Fruit fly (Drosophila melanogaster) whole organism, prepupa: ENCODE data around the gene CG5968.
A peak's percentile ranks its signal among the peaks of the same experiment; 100 is the strongest.

Source experiments
- CG11294 ChIP-seq: fragments of 200-800 bp; sonication (Bioruptor generic); IDR thresholded peaks from 2 replicates; pipeline ENCODE4 v1.3.6; 2022; ENCODE audit warnings: missing biosample characterization, missing genetic modification characterization
- CG16779 ChIP-seq: fragments of 200-800 bp; sonication (Bioruptor generic); optimal IDR thresholded peaks from 3 replicates; lab custom pipeline; 2017; ENCODE audit warnings: missing biosample characterization, mild to moderate bottlenecking, missing genetic modification characterization
- CG31627 ChIP-seq: fragments of 200-800 bp; sonication (Bioruptor generic); optimal IDR thresholded peaks from 3 replicates; lab custom pipeline; 2016; ENCODE audit warnings: missing biosample characterization, missing genetic modification characterization
- CG6808 ChIP-seq: fragments of 200-800 bp; sonication (Bioruptor generic); optimal IDR thresholded peaks from 3 replicates; lab custom pipeline; 2017; ENCODE audit warnings: missing biosample characterization, missing genetic modification characterization, mild to moderate bottlenecking, moderate library complexity, missing genetic modification reagents
- CG7368 ChIP-seq: fragments of 200-800 bp; sonication (Bioruptor generic); optimal IDR thresholded peaks from 3 replicates; lab custom pipeline; 2016; ENCODE audit warnings: missing biosample characterization, missing genetic modification characterization
- Eip78C ChIP-seq: fragments of 200-800 bp; sonication (Bioruptor generic); peaks from one replicate; lab custom pipeline; 2016; ENCODE audit warnings: missing biosample characterization, missing genetic modification characterization
- Eip93F ChIP-seq: fragments of 200-800 bp; sonication (Bioruptor generic); optimal IDR thresholded peaks from 2 replicates; lab custom pipeline; 2016; ENCODE audit warnings: missing biosample characterization, mild to moderate bottlenecking, missing genetic modification characterization
- Hr38 ChIP-seq: sonication (Bioruptor generic); optimal IDR thresholded peaks from 2 replicates; lab custom pipeline; 2016; ENCODE audit warnings: missing biosample characterization, missing genetic modification characterization
- Hr39 ChIP-seq: fragments of 200-800 bp; sonication (Bioruptor generic); optimal IDR thresholded peaks from 2 replicates; lab custom pipeline; 2016; ENCODE audit warnings: missing biosample characterization, missing genetic modification characterization
- OdsH ChIP-seq: fragments of 200-800 bp; sonication (Bioruptor generic); optimal IDR thresholded peaks from 3 replicates; lab custom pipeline; 2016; ENCODE audit warnings: missing biosample characterization, missing genetic modification characterization
- esn ChIP-seq: fragments of 200-800 bp; sonication (Bioruptor generic); optimal IDR thresholded peaks from 2 replicates; lab custom pipeline; 2016; ENCODE audit warnings: missing biosample characterization, mild to moderate bottlenecking, missing genetic modification characterization, moderate library complexity
- fkh ChIP-seq: fragments of 200-800 bp; sonication (Bioruptor generic); optimal IDR thresholded peaks from 3 replicates; lab custom pipeline; 2017; ENCODE audit warnings: missing biosample characterization, mild to moderate bottlenecking, missing genetic modification characterization, moderate library complexity
- salr ChIP-seq, 2 experiments: fragments of 200-800 bp; sonication (Bioruptor generic); optimal IDR thresholded peaks; 3 replicates each; lab custom pipeline; 2016 to 2018; ENCODE audit warnings: missing biosample characterization in 2 of 2, missing genetic modification characterization in 2 of 2, mild to moderate bottlenecking in 1 of 2

- TF ChIP-seq Eip93F (GFP tag; lab: Kevin White, UChicago): no peak
- TF ChIP-seq salr (GFP tag; optimal IDR thresholded peaks at IDR 0.05; lab: Kevin White, UChicago): no peak
- TF ChIP-seq Hr39: no peak
- peak; percentile 17 for TF ChIP-seq Eip78C (GFP tag; lab: Kevin White, UChicago)
- no peak for TF ChIP-seq esn (GFP tag; lab: Kevin White, UChicago)
- TF ChIP-seq CG11294 (GFP tag; lab: Robert Waterston, UW): no peak
- TF ChIP-seq CG6808 (GFP tag; lab: Kevin White, UChicago): no peak
- no peak for TF ChIP-seq Hr38 (GFP tag; lab: Kevin White, UChicago)
- no peak for TF ChIP-seq OdsH
- TF ChIP-seq CG31627 (GFP tag; lab: Kevin White, UChicago): no peak
- TF ChIP-seq CG7368 (GFP tag; lab: Kevin White, UChicago): no peak
- TF ChIP-seq CG16779: no peak
- peak; percentile 30 for TF ChIP-seq fkh
These were observed 18.1 kb downstream of the CG5968 start for dm6 chr2L:16531507-16532134.
